Worm (Caenorhabditis elegans): ENCODE results near the gene clec-80.
A peak's percentile ranks its signal among the peaks of the same experiment; 100 is the strongest.

DNA sequence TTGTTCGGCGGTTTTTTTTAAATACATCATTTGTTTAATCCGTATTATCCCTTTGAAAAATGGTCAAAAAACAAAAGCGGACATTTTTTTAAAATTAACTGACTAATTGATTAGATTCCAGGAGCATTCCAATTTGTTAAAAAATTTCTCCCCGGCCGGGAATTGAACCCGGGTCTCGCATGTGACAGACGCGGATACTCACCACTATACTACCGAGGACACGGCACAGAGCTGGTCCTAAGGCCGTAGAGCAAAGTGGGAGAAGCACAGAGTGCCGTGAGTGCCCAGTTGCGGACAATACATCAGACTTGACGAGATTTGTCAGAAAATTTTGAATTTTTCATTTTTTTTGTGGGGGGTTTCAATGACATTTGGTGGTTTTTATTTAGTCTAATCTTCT is 22.5 kb upstream of the clec-80 start:
- no peak for TF ChIP-seq dao-5 (tag; optimal IDR thresholded peaks at IDR 0.05)
- peak; percentile 30 for TF ChIP-seq W03F9.2 (tag; optimal IDR thresholded peaks at IDR 0.05)

All from whole organism, L4/young adult.